Fruit fly (Drosophila melanogaster) S2 (cell line): Measurements from ENCODE around the gene CG11980.

Experiments used
- CG8478 ChIP-seq: fragments of >200 bp; optimal IDR thresholded peaks from 2 replicates; lab custom pipeline; 2018
- CTCF ChIP-seq, 2 experiments: fragments of >200 bp; optimal IDR thresholded peaks; 2 replicates each; lab custom pipeline; 2018

DNA sequence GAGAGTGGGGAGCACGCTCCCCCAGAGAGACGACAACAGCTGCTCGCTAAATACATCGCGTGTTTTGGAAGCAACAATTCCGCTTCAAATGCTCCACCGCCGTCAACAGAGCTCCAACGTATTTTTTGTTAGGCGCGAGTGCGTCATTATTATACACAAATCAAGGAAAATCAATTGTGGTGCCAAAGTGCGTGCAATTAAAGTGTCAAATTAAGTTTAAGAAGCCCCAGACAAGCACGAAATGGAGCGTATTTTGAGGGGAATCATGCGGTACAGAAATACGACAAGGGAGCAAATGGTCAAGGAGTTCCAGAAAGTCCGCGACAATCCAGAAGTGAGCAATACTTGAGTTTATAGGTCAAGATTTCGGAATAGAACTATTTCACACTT lies 23.0 kb upstream of the CG11980 start, which contains the start of gene CAHbeta:
- TF ChIP-seq CTCF (optimal IDR thresholded peaks at IDR 0.05; lab: Kevin White, UChicago) (no peak), CG8478 (lab: Kevin White, UChicago) (no peak)
